Fruit fly (Drosophila melanogaster): ENCODE measurements around the gene Ptpa.

Gene Ptpa

DNA sequence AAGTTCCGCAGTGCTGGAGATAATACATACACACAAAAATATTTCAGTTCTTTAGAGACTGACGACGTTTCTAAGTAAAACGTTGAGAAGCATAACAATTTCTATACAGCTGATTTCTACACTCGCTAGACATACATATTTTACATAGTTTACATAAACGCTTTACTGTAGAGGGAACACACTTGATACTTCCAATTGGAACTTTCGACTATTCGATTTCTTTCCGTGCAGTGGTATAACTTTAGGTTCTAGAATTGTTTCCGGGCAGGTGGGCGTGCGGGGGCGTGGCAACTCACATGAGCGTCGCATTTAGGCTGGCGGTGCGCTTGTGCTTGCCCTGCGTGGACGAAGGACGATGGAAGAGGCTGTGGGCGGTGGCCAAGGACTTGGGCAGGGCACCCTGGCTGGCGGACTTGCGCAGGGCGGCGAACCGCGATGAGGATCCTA lies 4.3 kb upstream of the Ptpa start (continued):
- TF ChIP-seq Dek (tag; optimal IDR thresholded peaks at IDR 0.05) = no peak
- no peak for TF ChIP-seq CG3407 (GFP tag; optimal IDR thresholded peaks at IDR 0.05)
- TF ChIP-seq bsh (GFP tag; optimal IDR thresholded peaks at IDR 0.05) = no peak
- no peak for TF ChIP-seq CG9817 (tag; optimal IDR thresholded peaks at IDR 0.05)
- no peak for TF ChIP-seq Mrtf (GFP tag; IDR thresholded peaks at IDR 0.05)
- TF ChIP-seq CG11560 (tag; IDR thresholded peaks at IDR 0.05) = no peak
- no peak for TF ChIP-seq fru (optimal IDR thresholded peaks at IDR 0.05)
- TF ChIP-seq CG7556 (GFP tag; optimal IDR thresholded peaks at IDR 0.05) = no peak
- peak; percentile 27 for TF ChIP-seq CG7839 (tag; optimal IDR thresholded peaks at IDR 0.05)
- TF ChIP-seq CG2199 (GFP tag; IDR thresholded peaks at IDR 0.05) = no peak; the same call in 2 of the 3 replicates
- TF ChIP-seq CG11247 (GFP tag; IDR thresholded peaks at IDR 0.05) = no peak
- TF ChIP-seq hb (GFP tag; IDR thresholded peaks at IDR 0.05; ENCODE audit: partially characterized antibody) = no peak
- no peak for TF ChIP-seq Gug (GFP tag; IDR thresholded peaks at IDR 0.05)
- no peak for TF ChIP-seq Ptx1 (GFP tag; IDR thresholded peaks at IDR 0.05)
- no peak for TF ChIP-seq gce (GFP tag; IDR thresholded peaks at IDR 0.05)
- no peak for TF ChIP-seq fd64A (GFP tag; optimal IDR thresholded peaks at IDR 0.05)
- TF ChIP-seq D19B (GFP tag; optimal IDR thresholded peaks at IDR 0.05) = no peak
- TF ChIP-seq sna (GFP tag; IDR thresholded peaks at IDR 0.05; ENCODE audit: partially characterized antibody) = no peak
- TF ChIP-seq pan (optimal IDR thresholded peaks at IDR 0.05) = no peak
- TF ChIP-seq pan (GFP tag; optimal IDR thresholded peaks at IDR 0.05 in 1 of 2, IDR thresholded peaks at IDR 0.05 in 1 of 2) = no peak
- TF ChIP-seq CG4282 (GFP tag; optimal IDR thresholded peaks at IDR 0.05) = no peak
- TF ChIP-seq corto (GFP tag; optimal IDR thresholded peaks at IDR 0.05) = no peak
- no peak for TF ChIP-seq gcm2 (GFP tag; optimal IDR thresholded peaks at IDR 0.05)
- peak; percentile 54 for TF ChIP-seq amos (GFP tag; IDR thresholded peaks at IDR 0.05; ENCODE audit: partially characterized antibody)
- no peak for TF ChIP-seq ERR (GFP tag; optimal IDR thresholded peaks at IDR 0.05)
- TF ChIP-seq seq (GFP tag; IDR thresholded peaks at IDR 0.05) = no peak
- no peak for TF ChIP-seq CG13123 (GFP tag; optimal IDR thresholded peaks at IDR 0.05)
- no peak for TF ChIP-seq CG1024 (GFP tag; IDR thresholded peaks at IDR 0.05)
- TF ChIP-seq CG2889 (GFP tag; IDR thresholded peaks at IDR 0.05) = no peak
- TF ChIP-seq Trl (optimal IDR thresholded peaks at IDR 0.05) = no peak
- TF ChIP-seq Trl (GFP tag; optimal IDR thresholded peaks at IDR 0.05) = no peak
- no peak for TF ChIP-seq CG17328 (GFP tag; IDR thresholded peaks at IDR 0.05)
- no peak for TF ChIP-seq CG31388 (GFP tag; optimal IDR thresholded peaks at IDR 0.05)
- TF ChIP-seq HmgZ (tag; optimal IDR thresholded peaks at IDR 0.05) = no peak
- no peak for TF ChIP-seq Xbp1 (GFP tag; optimal IDR thresholded peaks at IDR 0.05)
- no peak for TF ChIP-seq bab2 (GFP tag; optimal IDR thresholded peaks at IDR 0.05)
- no peak for TF ChIP-seq en (GFP tag; optimal IDR thresholded peaks at IDR 0.05)
- TF ChIP-seq CHES-1-like (GFP tag; optimal IDR thresholded peaks at IDR 0.05) = no peak
- TF ChIP-seq ac (GFP tag; optimal IDR thresholded peaks at IDR 0.05) = no peak
- no peak for TF ChIP-seq bowl (GFP tag; IDR thresholded peaks at IDR 0.05)
- TF ChIP-seq Dp (GFP tag; optimal IDR thresholded peaks at IDR 0.05) = no peak
- TF ChIP-seq toy (GFP tag; IDR thresholded peaks at IDR 0.05) = no peak
- TF ChIP-seq CG7745 (tag; optimal IDR thresholded peaks at IDR 0.05) = no peak
- 0 out of 2 replicates have a peak, but pooled peaks have one; percentile 10 for TF ChIP-seq Drgx (GFP tag; IDR thresholded peaks at IDR 0.05)
- TF ChIP-seq mirr (GFP tag; optimal IDR thresholded peaks at IDR 0.05) = no peak
- no peak for TF ChIP-seq E2f1 (GFP tag; IDR thresholded peaks at IDR 0.05)
- TF ChIP-seq eve (GFP tag; optimal IDR thresholded peaks at IDR 0.05) = no peak
- TF ChIP-seq CG4404 (GFP tag; IDR thresholded peaks at IDR 0.05) = no peak
- TF ChIP-seq emc (GFP tag; optimal IDR thresholded peaks at IDR 0.05) = no peak
- TF ChIP-seq wor (GFP tag; IDR thresholded peaks at IDR 0.05) = no peak
- no peak for TF ChIP-seq CG32767 (GFP tag; IDR thresholded peaks at IDR 0.05)
- TF ChIP-seq crp (GFP tag; optimal IDR thresholded peaks at IDR 0.05) = no peak
- TF ChIP-seq Atf3 (GFP tag; optimal IDR thresholded peaks at IDR 0.05) = no peak
- TF ChIP-seq NK7.1 (GFP tag; optimal IDR thresholded peaks at IDR 0.05) = no peak
